Worm (Caenorhabditis elegans): ENCODE results near the gene act-3.

DNA sequence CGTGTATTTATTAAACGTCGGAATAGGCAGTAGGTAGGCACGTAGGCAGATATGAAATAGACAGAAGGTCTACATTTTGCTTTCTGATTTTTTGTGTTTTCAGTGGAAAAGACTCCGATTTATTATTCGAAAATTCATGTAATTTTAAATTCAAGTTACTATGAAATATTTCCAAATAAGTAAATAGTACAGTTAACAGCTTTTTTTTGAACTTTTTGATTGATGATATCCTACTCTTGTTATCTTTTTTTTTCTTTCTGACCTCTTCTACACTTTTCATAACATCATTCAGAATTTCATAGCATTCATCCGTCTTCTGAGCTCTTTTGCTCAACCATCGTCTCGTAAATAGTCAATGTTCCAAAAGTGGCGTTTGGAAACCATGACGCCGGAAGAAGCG is 24.3 kb upstream of the act-3 start, which contains the start of gene cdkl-1:
- no peak for TF ChIP-seq pha-4 (GFP tag; IDR thresholded peaks at IDR 0.05)
- no peak for TF ChIP-seq pha-4 (tag; optimal IDR thresholded peaks at IDR 0.05)
- no peak for TF ChIP-seq zfp-3 (GFP tag; conservative IDR thresholded peaks at IDR 0.05)
- no peak for TF ChIP-seq nhr-25 (tag; optimal IDR thresholded peaks at IDR 0.05; ENCODE audit: borderline replicate concordance, insufficient read depth)
- no peak for TF ChIP-seq zfp-2 (tag; optimal IDR thresholded peaks at IDR 0.05)
- no peak for TF ChIP-seq lin-13 (GFP tag; optimal IDR thresholded peaks at IDR 0.05)
- no peak for TF ChIP-seq fos-1 (tag; optimal IDR thresholded peaks at IDR 0.05)
- no peak for TF ChIP-seq sdz-12 (GFP tag; optimal IDR thresholded peaks at IDR 0.05)
- TF ChIP-seq pqm-1 (tag; optimal IDR thresholded peaks at IDR 0.05): no peak
- no peak for TF ChIP-seq daf-19 (GFP tag; conservative IDR thresholded peaks at IDR 0.05)

Measured in whole organism, L4 larva.